Fruit fly (Drosophila melanogaster) whole organism, embryonic: ENCODE results near the gene CG17028.

Experiments used
- Atf3 ChIP-seq: fragments of 200-800 bp; sonication (Bioruptor generic); optimal IDR thresholded peaks from 3 replicates; lab custom pipeline; 2016; ENCODE audit warnings: missing biosample characterization, missing genetic modification characterization
- Awh ChIP-seq: fragments of 200-800 bp; sonication (Bioruptor generic); IDR thresholded peaks from 2 replicates; pipeline ENCODE4, ENCODE4 v1.3.6; 2022; ENCODE audit warnings: missing biosample characterization, missing genetic modification characterization
- BEAF-32 ChIP-seq: fragments of 200-800 bp; sonication (Bioruptor generic); optimal IDR thresholded peaks from 3 replicates; lab custom pipeline; 2017; ENCODE audit warnings: missing biosample characterization, missing genetic modification characterization, mild to moderate bottlenecking, moderate library complexity, missing genetic modification reagents
- Bteb2 ChIP-seq: fragments of 200-800 bp; sonication (Bioruptor generic); optimal IDR thresholded peaks from 2 replicates; lab custom pipeline; 2016; ENCODE audit warnings: missing biosample characterization, missing genetic modification characterization
- CG10366 ChIP-seq: fragments of 200-800 bp; sonication (Bioruptor generic); IDR thresholded peaks from 2 replicates; pipeline ENCODE4 v1.3.6; 2022; ENCODE audit warnings: missing biosample characterization, missing genetic modification characterization
- CG10543 ChIP-seq: fragments of 200-800 bp; sonication (Bioruptor generic); optimal IDR thresholded peaks from 3 replicates; lab custom pipeline; 2017; ENCODE audit warnings: missing biosample characterization, mild to moderate bottlenecking, missing genetic modification characterization, moderate library complexity
- CG11085 ChIP-seq: fragments of 200-800 bp; sonication (Bioruptor generic); IDR thresholded peaks from 2 replicates; pipeline ENCODE4 v1.3.6; 2022; ENCODE audit warnings: missing biosample characterization, missing genetic modification characterization
- CG11695 ChIP-seq: fragments of 200-800 bp; sonication (Bioruptor generic); IDR thresholded peaks from 3 replicates; pipeline ENCODE4 v1.3.6; 2022; ENCODE audit warnings: missing biosample characterization, missing genetic modification characterization
- CG12659 ChIP-seq: fragments of 200-800 bp; sonication (Bioruptor generic); optimal IDR thresholded peaks from 3 replicates; lab custom pipeline; 2017; ENCODE audit warnings: mild to moderate bottlenecking, missing biosample characterization, missing genetic modification reagents, missing genetic modification characterization
- CG14014 ChIP-seq: fragments of 200-800 bp; sonication (Bioruptor generic); IDR thresholded peaks from 2 replicates; pipeline ENCODE4 v1.3.6; 2022; ENCODE audit warnings: missing biosample characterization, missing genetic modification characterization
- CG14441 ChIP-seq: fragments of 200-800 bp; sonication (Bioruptor generic); IDR thresholded peaks from 2 replicates; pipeline ENCODE4 v1.3.6; 2022; ENCODE audit warnings: missing biosample characterization, missing genetic modification characterization
- CG16863 ChIP-seq: fragments of 200-800 bp; sonication (Bioruptor generic); optimal IDR thresholded peaks from 3 replicates; lab custom pipeline; 2016; ENCODE audit warnings: missing biosample characterization, missing genetic modification characterization
- CG17359 ChIP-seq: fragments of 200-800 bp; sonication (Bioruptor generic); optimal IDR thresholded peaks from 3 replicates; lab custom pipeline; 2018; ENCODE audit warnings: missing biosample characterization, mild to moderate bottlenecking, missing genetic modification characterization, moderate library complexity
- CG18764 ChIP-seq: fragments of 200-800 bp; sonication (Bioruptor generic); optimal IDR thresholded peaks from 3 replicates; lab custom pipeline; 2016; ENCODE audit warnings: missing biosample characterization, missing genetic modification characterization
- CG2116 ChIP-seq: fragments of 200-800 bp; sonication (Bioruptor generic); optimal IDR thresholded peaks from 3 replicates; lab custom pipeline; 2018; ENCODE audit warnings: missing biosample characterization, mild to moderate bottlenecking, missing genetic modification characterization
- CG3407 ChIP-seq: fragments of 200-800 bp; sonication (Bioruptor generic); optimal IDR thresholded peaks from 2 replicates; lab custom pipeline; 2018; ENCODE audit warnings: missing biosample characterization, mild to moderate bottlenecking, missing genetic modification characterization
- CG42726 ChIP-seq: fragments of 200-800 bp; sonication (Bioruptor generic); IDR thresholded peaks from 2 replicates; pipeline ENCODE4 v1.3.6; 2022; ENCODE audit warnings: missing biosample characterization, missing genetic modification characterization; ENCODE audit not compliant: partially characterized antibody
- CG4820 ChIP-seq: fragments of 200-800 bp; sonication (Bioruptor generic); optimal IDR thresholded peaks from 3 replicates; lab custom pipeline; 2016; ENCODE audit warnings: missing biosample characterization, missing genetic modification characterization
- D ChIP-seq, 2 experiments: fragments of 200-800 bp in 1 of 2; fragments of >200 bp in 1 of 2; sonication (Bioruptor generic) in 1 of 2; optimal IDR thresholded peaks; 2 replicates in 1 of 2; 3 replicates in 1 of 2; lab custom pipeline; 2017; ENCODE audit warnings: mild to moderate bottlenecking in 1 of 2, missing biosample characterization in 1 of 2, missing genetic modification characterization in 1 of 2, missing genetic modification reagents in 1 of 2
- Dbx ChIP-seq: fragments of 200-800 bp; sonication (Bioruptor generic); IDR thresholded peaks from 3 replicates; pipeline ENCODE4 v1.3.6; 2022; ENCODE audit warnings: missing biosample characterization, missing genetic modification characterization
- Drgx ChIP-seq: fragments of 200-800 bp; sonication (Bioruptor generic); IDR thresholded peaks from 2 replicates; pipeline ENCODE4 v1.3.6; 2022; ENCODE audit warnings: missing biosample characterization, missing genetic modification characterization
- E2f1 ChIP-seq: fragments of 200-800 bp; sonication (Bioruptor generic); IDR thresholded peaks from 2 replicates; pipeline ENCODE4 v1.3.6; 2022; ENCODE audit warnings: missing biosample characterization, missing genetic modification characterization
- H15 ChIP-seq: fragments of 200-800 bp; sonication (Bioruptor generic); IDR thresholded peaks from 3 replicates; pipeline ENCODE4 v1.3.6; 2022; ENCODE audit warnings: missing biosample characterization, missing genetic modification characterization
- Lhr ChIP-seq: fragments of 200-800 bp; sonication (Bioruptor generic); optimal IDR thresholded peaks from 3 replicates; lab custom pipeline; 2017; ENCODE audit warnings: mild to moderate bottlenecking, missing biosample characterization, missing genetic modification reagents, missing genetic modification characterization
- Max ChIP-seq: fragments of 200-800 bp; sonication (Bioruptor generic); optimal IDR thresholded peaks from 2 replicates; lab custom pipeline; 2016; ENCODE audit warnings: missing biosample characterization, mild to moderate bottlenecking, missing genetic modification characterization
- Med ChIP-seq: fragments of 200-800 bp; sonication (Bioruptor generic); peaks from one replicate; lab custom pipeline; 2016; ENCODE audit warnings: missing biosample characterization, missing genetic modification characterization, mild to moderate bottlenecking, inconsistent platforms, moderate library complexity
- NC2α ChIP-seq: fragments of 200-800 bp; sonication (Bioruptor generic); optimal IDR thresholded peaks from 2 replicates; lab custom pipeline; 2016; ENCODE audit warnings: missing biosample characterization, missing genetic modification characterization
- Rx ChIP-seq: fragments of 200-800 bp; sonication (Bioruptor generic); IDR thresholded peaks from 2 replicates; pipeline ENCODE4 v1.3.6; 2022; ENCODE audit warnings: missing biosample characterization, missing genetic modification characterization
- Sox102F ChIP-seq: fragments of 200-800 bp; sonication (Bioruptor generic); optimal IDR thresholded peaks from 2 replicates; lab custom pipeline; 2018; ENCODE audit warnings: missing biosample characterization, mild to moderate bottlenecking, missing genetic modification characterization, moderate library complexity
- abd-A ChIP-seq: fragments of 200-800 bp; sonication (Bioruptor generic); optimal IDR thresholded peaks from 3 replicates; lab custom pipeline; 2019; ENCODE audit warnings: missing biosample characterization, mild to moderate bottlenecking, missing genetic modification characterization, moderate library complexity
- ac ChIP-seq: fragments of 200-800 bp; sonication (Bioruptor generic); optimal IDR thresholded peaks from 3 replicates; lab custom pipeline; 2017; ENCODE audit warnings: missing biosample characterization, mild to moderate bottlenecking, missing genetic modification characterization
- al ChIP-seq: fragments of 200-800 bp; sonication (Bioruptor generic); IDR thresholded peaks from 2 replicates; pipeline ENCODE4 v1.3.6; 2022; ENCODE audit warnings: missing biosample characterization, missing genetic modification characterization
- az2 ChIP-seq: fragments of 200-800 bp; sonication (Bioruptor generic); optimal IDR thresholded peaks from 3 replicates; lab custom pipeline; 2016; ENCODE audit warnings: missing biosample characterization, missing genetic modification characterization
- cato ChIP-seq: fragments of 200-800 bp; sonication (Bioruptor generic); optimal IDR thresholded peaks from 2 replicates; lab custom pipeline; 2016; ENCODE audit warnings: missing biosample characterization, missing genetic modification characterization, borderline replicate concordance
- ci ChIP-seq: fragments of 200-800 bp; sonication (Bioruptor generic); IDR thresholded peaks from 3 replicates; pipeline ENCODE4 v1.3.6; 2022; ENCODE audit warnings: missing biosample characterization, missing genetic modification characterization
- croc ChIP-seq: fragments of 200-800 bp; sonication (Bioruptor generic); conservative IDR thresholded peaks from 3 replicates; pipeline ENCODE4 v1.3.6; 2022; ENCODE audit warnings: missing biosample characterization, missing genetic modification characterization
- cwo ChIP-seq: fragments of 200-800 bp; sonication (Bioruptor generic); optimal IDR thresholded peaks from 3 replicates; lab custom pipeline; 2017; ENCODE audit warnings: missing biosample characterization, missing genetic modification characterization, mild to moderate bottlenecking, moderate library complexity, missing genetic modification reagents
- dysf ChIP-seq: fragments of 200-800 bp; sonication (Bioruptor generic); IDR thresholded peaks from 3 replicates; pipeline ENCODE4 v1.3.6; 2022; ENCODE audit warnings: missing biosample characterization, missing genetic modification characterization
- ewg ChIP-seq: fragments of 200-800 bp; sonication (Bioruptor generic); optimal IDR thresholded peaks from 3 replicates; lab custom pipeline; 2017; ENCODE audit warnings: mild to moderate bottlenecking, missing biosample characterization, missing genetic modification reagents, missing genetic modification characterization
- klu ChIP-seq: fragments of 200-800 bp; sonication (Bioruptor generic); IDR thresholded peaks from 2 replicates; pipeline ENCODE4 v1.3.6; 2022; ENCODE audit warnings: missing biosample characterization, missing genetic modification characterization
- lilli ChIP-seq: fragments of 200-800 bp; sonication (Bioruptor generic); optimal IDR thresholded peaks from 3 replicates; lab custom pipeline; 2016; ENCODE audit warnings: missing biosample characterization, missing genetic modification characterization
- oc ChIP-seq: fragments of 200-800 bp; sonication (Bioruptor generic); optimal IDR thresholded peaks from 2 replicates; lab custom pipeline; 2018; ENCODE audit warnings: missing biosample characterization, mild to moderate bottlenecking, missing genetic modification characterization, moderate library complexity
- org-1 ChIP-seq: fragments of 200-800 bp; sonication (Bioruptor generic); optimal IDR thresholded peaks from 2 replicates; lab custom pipeline; 2017; ENCODE audit warnings: missing biosample characterization, missing genetic modification characterization
- otp ChIP-seq: fragments of 200-800 bp; sonication (Bioruptor generic); IDR thresholded peaks from 3 replicates; pipeline ENCODE4, ENCODE4 v1.3.6; 2022; ENCODE audit warnings: missing biosample characterization, missing genetic modification characterization
- pb ChIP-seq: fragments of 200-800 bp; sonication (Bioruptor generic); optimal IDR thresholded peaks from 3 replicates; lab custom pipeline; 2016; ENCODE audit warnings: missing biosample characterization, missing genetic modification characterization
- peb ChIP-seq: fragments of 200-800 bp; sonication (Bioruptor generic); IDR thresholded peaks from 2 replicates; pipeline ENCODE4 v1.3.6; 2022; ENCODE audit warnings: missing biosample characterization, missing genetic modification characterization
- pnt ChIP-seq: fragments of 200-800 bp; sonication (Bioruptor generic); optimal IDR thresholded peaks from 3 replicates; lab custom pipeline; 2016; ENCODE audit warnings: missing biosample characterization, missing genetic modification characterization
- sens-2 ChIP-seq: fragments of 200-800 bp; sonication (Bioruptor generic); IDR thresholded peaks from 2 replicates; pipeline ENCODE4 v1.3.6; 2022; ENCODE audit warnings: missing biosample characterization, missing genetic modification characterization
- ttk ChIP-seq: fragments of 200-800 bp; sonication (Bioruptor generic); IDR thresholded peaks from 2 replicates; pipeline ENCODE4 v2.1.2; 2022; ENCODE audit warnings: missing biosample characterization, missing genetic modification characterization
- zfh1 ChIP-seq: fragments of 200-800 bp; sonication (Bioruptor generic); IDR thresholded peaks from 3 replicates; pipeline ENCODE4 v1.3.6; 2022; ENCODE audit warnings: missing biosample characterization, missing genetic modification characterization

CG17028 gene

dm6 chr3L:15940823-15941222 is 37.5 kb upstream of the CG17028 start (continued):
- TF ChIP-seq H15 (GFP tag; lab: Robert Waterston, UW) (peak; percentile 54; the same call in 1 of the 3 replicates), CG4820 (GFP tag; lab: Kevin White, UChicago) (peak; percentile 58), zfh1 (GFP tag; lab: Robert Waterston, UW) (peak; percentile 77; the same call in 2 of the 3 replicates), klu (0 out of 2 replicates have a peak, but pooled peaks have one; percentile 15), Lhr (GFP tag; lab: Kevin White, UChicago) (peak; percentile 35), CG2116 (GFP tag; lab: Kevin White, UChicago) (no peak), croc (GFP tag; lab: Robert Waterston, UW) (peak; percentile 67; the same call in 2 of the 3 replicates), otp (GFP tag; lab: Robert Waterston, UW) (peak; percentile 69; the same call in 1 of the 3 replicates), CG17359 (tag; lab: Kevin White, UChicago) (peak; percentile 90), pnt (GFP tag; lab: Kevin White, UChicago) (peak; percentile 7), ac (GFP tag; lab: Kevin White, UChicago) (no peak), CG11085 (GFP tag; lab: Robert Waterston, UW) (0 out of 2 replicates have a peak, but pooled peaks have one; percentile 24), Med (peak; percentile 88), CG14014 (GFP tag; lab: Robert Waterston, UW) (peak; percentile 49; the same call in 1 of the 2 replicates), org-1 (GFP tag; lab: Kevin White, UChicago) (peak; percentile 37), al (0 out of 2 replicates have a peak, but pooled peaks have one; percentile 19), CG12659 (peak; percentile 38), Sox102F (GFP tag; lab: Kevin White, UChicago) (peak; percentile 91), lilli (GFP tag; lab: Kevin White, UChicago) (peak; percentile 44), Awh (GFP tag; lab: Robert Waterston, UW) (peak; percentile 66; the same call in 1 of the 2 replicates), CG16863 (GFP tag; lab: Kevin White, UChicago) (peak; percentile 35), ewg (GFP tag; lab: Kevin White, UChicago) (peak; percentile 78), E2f1 (GFP tag; lab: Robert Waterston, UW) (peak; percentile 44), cwo (peak; percentile 6), peb (GFP tag; lab: Robert Waterston, UW) (peak; percentile 39; the same call in 1 of the 2 replicates), CG10543 (GFP tag; lab: Kevin White, UChicago) (no peak), NC2α (GFP tag; lab: Kevin White, UChicago) (no peak), CG14441 (peak; percentile 75), Bteb2 (GFP tag; lab: Kevin White, UChicago) (no peak), ci (peak; percentile 93), CG42726 (GFP tag; lab: Robert Waterston, UW) (no peak), pb (no peak), abd-A (tag; lab: Kevin White, UChicago) (no peak), D (optimal IDR thresholded peaks at IDR 0.05; lab: Kevin White, UChicago) (no peak), D (GFP tag; optimal IDR thresholded peaks at IDR 0.05; lab: Kevin White, UChicago) (peak; percentile 65), oc (tag; lab: Kevin White, UChicago) (peak; percentile 78), sens-2 (GFP tag; lab: Robert Waterston, UW) (peak; percentile 61), BEAF-32 (GFP tag; lab: Kevin White, UChicago) (no peak), cato (GFP tag; lab: Kevin White, UChicago) (peak; percentile 31), CG18764 (GFP tag; lab: Kevin White, UChicago) (peak; percentile 35), dysf (GFP tag; lab: Robert Waterston, UW) (peak; percentile 79), Atf3 (no peak), az2 (GFP tag; lab: Kevin White, UChicago) (peak; percentile 69), CG11695 (0 out of 3 replicates have a peak, but pooled peaks have one; percentile 39), CG10366 (GFP tag; lab: Robert Waterston, UW) (peak; percentile 65), Dbx (GFP tag; lab: Robert Waterston, UW) (no peak), ttk (GFP tag; lab: Robert Waterston, UW) (peak; percentile 59), Max (GFP tag; lab: Kevin White, UChicago) (peak; percentile 34), Drgx (GFP tag; lab: Robert Waterston, UW) (peak; percentile 91), Rx (peak; percentile 16; the same call in 1 of the 2 replicates), CG3407 (peak; percentile 24)
